Fruit fly (Drosophila melanogaster) whole organism, embryonic: ENCODE results near the gene CG9630.

Experiments used
- CG1233 ChIP-seq: fragments of 200-800 bp; sonication (Bioruptor generic); optimal IDR thresholded peaks from 4 replicates; lab custom pipeline; 2018; ENCODE audit warnings: missing biosample characterization, mild to moderate bottlenecking, missing genetic modification characterization
- Ets97D ChIP-seq: fragments of 200-800 bp; sonication (Bioruptor generic); optimal IDR thresholded peaks from 3 replicates; lab custom pipeline; 2016; ENCODE audit warnings: missing biosample characterization, missing genetic modification characterization
- H15 ChIP-seq: fragments of 200-800 bp; sonication (Bioruptor generic); IDR thresholded peaks from 3 replicates; pipeline ENCODE4 v1.3.6; 2022; ENCODE audit warnings: missing biosample characterization, missing genetic modification characterization
- dan ChIP-seq: fragments of 200-800 bp; sonication (Bioruptor generic); IDR thresholded peaks from 2 replicates; pipeline ENCODE4 v1.3.6; 2022; ENCODE audit warnings: missing biosample characterization, missing genetic modification characterization
- insv ChIP-seq, 2 experiments: fragments of 200-800 bp; sonication (Bioruptor generic); optimal IDR thresholded peaks; 3 replicates each; lab custom pipeline; 2016 to 2018; ENCODE audit warnings: missing biosample characterization in 2 of 2, missing genetic modification characterization in 2 of 2
- lmd ChIP-seq: fragments of 200-800 bp; sonication (Bioruptor generic); IDR thresholded peaks from 2 replicates; pipeline ENCODE4 v1.3.6; 2022; ENCODE audit warnings: missing biosample characterization, missing genetic modification characterization
- pan ChIP-seq, 4 experiments: fragments of >200 bp in 3 of 4; fragments of 200-800 bp in 1 of 4; sonication (Bioruptor generic) in 1 of 4; optimal IDR thresholded peaks in 3 of 4; IDR thresholded peaks in 1 of 4; 2 replicates each; pipeline versions ENCODE4 v1.3.6 to Lab custom; 2017 to 2022; ENCODE audit warnings: missing biosample characterization in 2 of 4, missing genetic modification characterization in 2 of 4, mixed read lengths in 1 of 4
- pzg ChIP-seq: fragments of 200-800 bp; sonication (Bioruptor generic); optimal IDR thresholded peaks from 3 replicates; lab custom pipeline; 2018; ENCODE audit warnings: missing biosample characterization, mild to moderate bottlenecking, missing genetic modification characterization, moderate library complexity
- sisA ChIP-seq: fragments of 200-800 bp; sonication (Bioruptor generic); IDR thresholded peaks from 2 replicates; pipeline ENCODE4 v1.3.6; 2022; ENCODE audit warnings: missing biosample characterization, missing genetic modification characterization
- slbo ChIP-seq: fragments of 200-800 bp; sonication (Bioruptor generic); IDR thresholded peaks from 2 replicates; pipeline ENCODE4 v1.3.6; 2022; ENCODE audit warnings: missing biosample characterization, missing genetic modification characterization
- tx ChIP-seq: fragments of 200-800 bp; sonication (Bioruptor generic); optimal IDR thresholded peaks from 2 replicates; lab custom pipeline; 2016; ENCODE audit warnings: missing biosample characterization, missing genetic modification characterization

DNA sequence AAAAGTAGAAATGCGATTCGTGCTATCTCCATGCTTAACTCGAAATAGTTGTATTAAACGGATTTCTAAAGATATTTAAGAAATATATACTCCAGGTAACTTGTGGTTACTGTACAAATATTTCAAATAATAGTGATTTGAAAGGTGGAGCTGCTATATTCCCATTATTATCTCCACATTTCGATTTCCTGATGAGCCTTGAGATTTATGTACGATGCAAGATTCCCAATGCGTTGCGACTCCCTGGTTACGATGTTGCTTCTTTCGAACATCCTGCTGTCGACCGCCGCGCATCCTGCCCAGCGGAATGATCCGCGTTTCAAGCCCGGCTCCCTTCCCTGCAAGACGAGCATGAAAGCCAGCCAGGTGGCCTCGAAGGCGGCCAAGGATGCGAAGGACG lies 42.3 kb upstream of the CG9630 start, which contains the start of the genes CG11694 and CG11698:
- TF ChIP-seq pan (optimal IDR thresholded peaks at IDR 0.05; lab: Kevin White, UChicago) (no peak), pan (GFP tag; optimal IDR thresholded peaks at IDR 0.05 in 1 of 2, IDR thresholded peaks at IDR 0.05 in 1 of 2) (no peak), H15 (no peak), Ets97D (GFP tag; lab: Kevin White, UChicago) (no peak), lmd (no peak), CG1233 (no peak), tx (GFP tag; lab: Kevin White, UChicago) (no peak), sisA (GFP tag; lab: Robert Waterston, UW) (no peak), dan (GFP tag; lab: Robert Waterston, UW) (no peak), insv (GFP tag; optimal IDR thresholded peaks at IDR 0.05; lab: Kevin White, UChicago) (no peak), slbo (GFP tag; lab: Robert Waterston, UW) (no peak), pzg (GFP tag; lab: Kevin White, UChicago) (no peak)
